Fruit fly (Drosophila melanogaster): ENCODE data around the gene mah.

mah gene

dm6 chr3R:24917814-24918636 lies 29.4 kb upstream of the mah start, which contains the start of the genes PIG-S, sud1 and CG11168 (continued):
- TF ChIP-seq CG16863 (GFP tag; optimal IDR thresholded peaks at IDR 0.05) = no peak
- TF ChIP-seq HmgZ (tag; optimal IDR thresholded peaks at IDR 0.05) = peak; percentile 64
- TF ChIP-seq Stat92E (GFP tag; optimal IDR thresholded peaks at IDR 0.05) = no peak
- TF ChIP-seq crc (GFP tag; optimal IDR thresholded peaks at IDR 0.05) = no peak
- peak; percentile 71; the same call in 1 of the 2 replicates for TF ChIP-seq tna (GFP tag; IDR thresholded peaks at IDR 0.05; ENCODE audit: partially characterized antibody)
- no peak for TF ChIP-seq run (tag; optimal IDR thresholded peaks at IDR 0.05)
- peak; percentile 42 for TF ChIP-seq CG17359 (tag; optimal IDR thresholded peaks at IDR 0.05)
- no peak for TF ChIP-seq cad (GFP tag; optimal IDR thresholded peaks at IDR 0.05)
- peak; percentile 50 for TF ChIP-seq CG12942 (GFP tag; optimal IDR thresholded peaks at IDR 0.05)
- TF ChIP-seq CG9727 (GFP tag; optimal IDR thresholded peaks at IDR 0.05) = peak; percentile 68
- peak; percentile 92 for TF ChIP-seq hb (GFP tag; IDR thresholded peaks at IDR 0.05; ENCODE audit: partially characterized antibody)
- TF ChIP-seq prd (optimal IDR thresholded peaks at IDR 0.05) = no peak
- TF ChIP-seq prd (GFP tag; IDR thresholded peaks at IDR 0.05) = peak; percentile 88
- peak; percentile 37; the same call in 1 of the 2 replicates for TF ChIP-seq Taf1 (GFP tag; IDR thresholded peaks at IDR 0.05)
- TF ChIP-seq CG9437 (GFP tag; optimal IDR thresholded peaks at IDR 0.05) = peak; percentile 46
- TF ChIP-seq Optix (GFP tag; IDR thresholded peaks at IDR 0.05) = no peak
- TF ChIP-seq CkIIα-i1 (GFP tag; IDR thresholded peaks at IDR 0.05) = no peak
- no peak for TF ChIP-seq CG7987 (GFP tag; optimal IDR thresholded peaks at IDR 0.05)
- peak; percentile 82 for TF ChIP-seq gem (tag; optimal IDR thresholded peaks at IDR 0.05)
- TF ChIP-seq MBD-R2 (GFP tag; IDR thresholded peaks at IDR 0.05) = peak; percentile 85
- TF ChIP-seq wek (GFP tag; optimal IDR thresholded peaks at IDR 0.05) = no peak
- TF ChIP-seq CG2202 (tag; optimal IDR thresholded peaks at IDR 0.05) = no peak
- TF ChIP-seq sens-2 (GFP tag; IDR thresholded peaks at IDR 0.05) = no peak
- TF ChIP-seq Lpt (GFP tag; optimal IDR thresholded peaks at IDR 0.05) = no peak
- TF ChIP-seq nmo (GFP tag; optimal IDR thresholded peaks at IDR 0.05) = peak; percentile 85
- TF ChIP-seq tup (GFP tag; optimal IDR thresholded peaks at IDR 0.05) = no peak
- TF ChIP-seq Sox102F (GFP tag; optimal IDR thresholded peaks at IDR 0.05) = no peak
- TF ChIP-seq ems (GFP tag; optimal IDR thresholded peaks at IDR 0.05) = no peak
- TF ChIP-seq mirr (GFP tag; optimal IDR thresholded peaks at IDR 0.05) = no peak
- TF ChIP-seq CG14050 (GFP tag; IDR thresholded peaks at IDR 0.05) = peak; percentile 47; the same call in 2 of the 3 replicates
- TF ChIP-seq CG6175 (GFP tag; IDR thresholded peaks at IDR 0.05) = no peak
- no peak for TF ChIP-seq cwo (GFP tag; optimal IDR thresholded peaks at IDR 0.05)
- TF ChIP-seq h (optimal IDR thresholded peaks at IDR 0.05) = no peak
- peak; percentile 55; the same call in 1 of the 2 replicates for TF ChIP-seq Ada2b (GFP tag; IDR thresholded peaks at IDR 0.05)
- no peak for TF ChIP-seq C15 (GFP tag; IDR thresholded peaks at IDR 0.05)
- TF ChIP-seq CG6813 (GFP tag; optimal IDR thresholded peaks at IDR 0.05) = no peak
- no peak for TF ChIP-seq kni (GFP tag; optimal IDR thresholded peaks at IDR 0.05)
- TF ChIP-seq fd64A (GFP tag; optimal IDR thresholded peaks at IDR 0.05) = no peak
- peak; percentile 38 for TF ChIP-seq MESR4 (GFP tag; optimal IDR thresholded peaks at IDR 0.05)
- TF ChIP-seq CG2129 (GFP tag; IDR thresholded peaks at IDR 0.05; ENCODE audit: partially characterized antibody) = peak; percentile 87
- TF ChIP-seq CG10321 (GFP tag; IDR thresholded peaks at IDR 0.05) = no peak
- peak; percentile 72 for TF ChIP-seq Abd-B (GFP tag; optimal IDR thresholded peaks at IDR 0.05)
- TF ChIP-seq Mrtf (GFP tag; IDR thresholded peaks at IDR 0.05) = no peak
- peak; percentile 81 for TF ChIP-seq phol (tag; optimal IDR thresholded peaks at IDR 0.05)
- no peak for TF ChIP-seq CG1792 (GFP tag; optimal IDR thresholded peaks at IDR 0.05)
- TF ChIP-seq Elba2 (GFP tag; optimal IDR thresholded peaks at IDR 0.05) = peak; percentile 41
- TF ChIP-seq ham (GFP tag; IDR thresholded peaks at IDR 0.05) = no peak
- no peak for TF ChIP-seq CG5245 (GFP tag; optimal IDR thresholded peaks at IDR 0.05)
- TF ChIP-seq Ssrp (tag; optimal IDR thresholded peaks at IDR 0.05) = peak; percentile 64

Measured in whole organism, embryonic.